Fruit fly (Drosophila melanogaster): Measurements from ENCODE around the gene PICK1.
A peak's percentile ranks its signal among the peaks of the same experiment; 100 is the strongest.

PICK1 gene

dm6 chr2L:12720430-12721396 lies 25.9 kb downstream of the PICK1 start (continued):
- TF ChIP-seq CG33557 (GFP tag; optimal IDR thresholded peaks at IDR 0.05): no peak
- TF ChIP-seq CG17328 (GFP tag; IDR thresholded peaks at IDR 0.05): no peak
- no peak for TF ChIP-seq ash1 (GFP tag; optimal IDR thresholded peaks at IDR 0.05)
- no peak for TF ChIP-seq toy (GFP tag; IDR thresholded peaks at IDR 0.05)
- TF ChIP-seq Vsx1 (GFP tag; optimal IDR thresholded peaks at IDR 0.05): no peak
- TF ChIP-seq tll (GFP tag; optimal IDR thresholded peaks at IDR 0.05): no peak
- peak; percentile 20 for TF ChIP-seq ATbp (GFP tag; optimal IDR thresholded peaks at IDR 0.05)
- no peak for TF ChIP-seq maf-S (GFP tag; optimal IDR thresholded peaks at IDR 0.05)
- 0 out of 4 replicates have a peak, but pooled peaks have one; percentile 40 for TF ChIP-seq chinmo (GFP tag; IDR thresholded peaks at IDR 0.05; ENCODE audit: partially characterized antibody)
- no peak for TF ChIP-seq trem (tag; optimal IDR thresholded peaks at IDR 0.05)
- TF ChIP-seq CG4404 (GFP tag; IDR thresholded peaks at IDR 0.05): no peak
- 0 out of 2 replicates have a peak, but pooled peaks have one; percentile 11 for TF ChIP-seq CG10366 (GFP tag; IDR thresholded peaks at IDR 0.05)
- no peak for TF ChIP-seq usp (GFP tag; optimal IDR thresholded peaks at IDR 0.05)
- TF ChIP-seq mam (GFP tag; optimal IDR thresholded peaks at IDR 0.05): peak; percentile 41
- peak; percentile 25 for TF ChIP-seq CG15696 (tag; optimal IDR thresholded peaks at IDR 0.05)
- peak; percentile 79 for TF ChIP-seq row (GFP tag; IDR thresholded peaks at IDR 0.05)
- TF ChIP-seq nau (GFP tag; optimal IDR thresholded peaks at IDR 0.05): peak; percentile 34
- TF ChIP-seq CG17568 (GFP tag; optimal IDR thresholded peaks at IDR 0.05): no peak
- no peak for TF ChIP-seq gcm (GFP tag; optimal IDR thresholded peaks at IDR 0.05)
- peak; percentile 65 for TF ChIP-seq CG1233 (GFP tag; optimal IDR thresholded peaks at IDR 0.05)
- no peak; the same call in 1 of the 2 replicates for TF ChIP-seq bowl (GFP tag; IDR thresholded peaks at IDR 0.05)
- TF ChIP-seq CG10209 (GFP tag; optimal IDR thresholded peaks at IDR 0.05): peak; percentile 49
- TF ChIP-seq abd-A (tag; optimal IDR thresholded peaks at IDR 0.05): peak; percentile 75
- peak; percentile 29 for TF ChIP-seq CG10147 (GFP tag; optimal IDR thresholded peaks at IDR 0.05)
- peak; percentile 65 for TF ChIP-seq nmo (GFP tag; optimal IDR thresholded peaks at IDR 0.05)
- TF ChIP-seq CG11504 (tag; optimal IDR thresholded peaks at IDR 0.05): peak; percentile 72
- peak; percentile 50; the same call in 1 of the 2 replicates for TF ChIP-seq sisA (GFP tag; IDR thresholded peaks at IDR 0.05)
- no peak for TF ChIP-seq esg (GFP tag; conservative IDR thresholded peaks at IDR 0.05)
- TF ChIP-seq CG31224 (GFP tag; IDR thresholded peaks at IDR 0.05): peak; percentile 93
- no peak for TF ChIP-seq NK7.1 (GFP tag; optimal IDR thresholded peaks at IDR 0.05)
- TF ChIP-seq shn (GFP tag; optimal IDR thresholded peaks at IDR 0.05): no peak
- no peak for TF ChIP-seq CG1647 (GFP tag; optimal IDR thresholded peaks at IDR 0.05)
- no peak for TF ChIP-seq cas (GFP tag; IDR thresholded peaks at IDR 0.05)
- no peak for TF ChIP-seq Lpt (GFP tag; optimal IDR thresholded peaks at IDR 0.05)
- TF ChIP-seq luna (GFP tag; optimal IDR thresholded peaks at IDR 0.05): no peak

- TF ChIP-seq da (GFP tag; optimal IDR thresholded peaks at IDR 0.05): peak; percentile 80
- TF ChIP-seq Nf-YC (tag; optimal IDR thresholded peaks at IDR 0.05): no peak
- peak; percentile 72 for TF ChIP-seq CG16779 (GFP tag; IDR thresholded peaks at IDR 0.05)
- peak; percentile 72 for TF ChIP-seq CG7928 (GFP tag; optimal IDR thresholded peaks at IDR 0.05)
- peak; percentile 7 for TF ChIP-seq CG15479 (GFP tag; optimal IDR thresholded peaks at IDR 0.05)
- peak; percentile 97 for TF ChIP-seq Xbp1 (GFP tag; optimal IDR thresholded peaks at IDR 0.05)
- peak; percentile 96 for TF ChIP-seq CG16815 (GFP tag; optimal IDR thresholded peaks at IDR 0.05)
- peak; percentile 95 for TF ChIP-seq Usf (GFP tag; optimal IDR thresholded peaks at IDR 0.05)
- TF ChIP-seq CG17912 (GFP tag; optimal IDR thresholded peaks at IDR 0.05): peak; percentile 52
- TF ChIP-seq B-H1 (GFP tag; IDR thresholded peaks at IDR 0.05): peak; percentile 91
- peak; percentile 95 for TF ChIP-seq CG11695 (GFP tag; IDR thresholded peaks at IDR 0.05)
- TF ChIP-seq sisA (GFP tag; IDR thresholded peaks at IDR 0.05): peak; percentile 94
- TF ChIP-seq CG6813 (GFP tag; optimal IDR thresholded peaks at IDR 0.05): peak; percentile 80
- TF ChIP-seq CG10209 (GFP tag; optimal IDR thresholded peaks at IDR 0.05): peak; percentile 95
- TF ChIP-seq CG9876 (GFP tag; optimal IDR thresholded peaks at IDR 0.05): peak; percentile 88
- TF ChIP-seq chif (GFP tag; optimal IDR thresholded peaks at IDR 0.05): peak; percentile 85 to 95
Observed at dm6 chr2L:12721794-12722315, 27.0 kb downstream of the PICK1 start, which contains the start of gene Pih1D1. Gene Pih1D1, minus strand, starts transcription at chr2L:12721843.
